Fruit fly (Drosophila melanogaster): ENCODE measurements around the gene Nup93-2.

dm6 chr3R:14912449-14912987 lies 14.3 kb upstream of the Nup93-2 start:
- TF ChIP-seq insv (GFP tag; optimal IDR thresholded peaks at IDR 0.05) (no peak), CG31224 (GFP tag; IDR thresholded peaks at IDR 0.05) (no peak), CG1603 (tag; optimal IDR thresholded peaks at IDR 0.05) (no peak), CG17359 (tag; optimal IDR thresholded peaks at IDR 0.05) (no peak), Optix (GFP tag; IDR thresholded peaks at IDR 0.05) (no peak), Poxn (GFP tag; IDR thresholded peaks at IDR 0.05) (no peak), Dll (GFP tag; IDR thresholded peaks at IDR 0.05; ENCODE audit: partially characterized antibody) (no peak), CG17328 (GFP tag; IDR thresholded peaks at IDR 0.05) (no peak)

Data from whole organism, embryonic.